Worm (Caenorhabditis elegans): ENCODE measurements around the gene ncap-1.

DNA sequence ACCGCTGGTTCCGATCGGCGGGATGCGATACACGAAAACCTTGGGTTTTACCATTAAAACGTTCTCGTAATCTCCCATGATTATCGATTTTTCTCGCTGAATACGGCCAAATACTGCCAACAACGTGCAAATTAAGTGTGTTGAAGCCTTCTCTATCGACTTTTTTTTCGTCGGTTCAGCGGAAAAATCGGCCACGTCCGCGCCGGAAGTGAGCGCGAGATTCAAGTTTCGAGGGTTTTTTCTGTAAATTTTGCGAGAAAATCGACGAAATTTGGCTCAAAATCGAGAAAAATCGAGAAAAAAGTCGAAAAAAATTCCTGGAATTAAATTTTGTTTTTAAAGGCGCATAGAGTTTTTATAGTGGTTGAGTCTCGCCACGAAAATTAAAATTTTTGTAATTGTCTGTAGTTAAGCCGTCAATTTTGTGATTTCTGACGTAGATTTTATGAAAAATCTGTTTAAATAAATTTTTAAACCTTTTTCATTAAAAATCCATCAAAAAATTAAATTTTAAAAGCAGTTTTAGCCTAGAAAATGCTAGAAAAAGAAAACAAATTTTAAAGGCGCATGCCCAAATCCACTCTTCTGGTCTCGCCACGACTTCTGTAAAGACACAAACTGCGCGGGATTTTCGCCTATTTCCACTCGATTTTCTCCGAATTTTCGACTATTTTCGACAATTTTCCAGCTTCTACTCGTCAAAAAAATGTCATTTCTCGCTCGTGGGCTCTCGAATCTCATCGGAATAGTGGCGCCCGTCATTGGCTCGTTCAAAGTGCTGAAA is at the start of gene ncap-1, which contains the start of gene Y110A2AR.1:
- TF ChIP-seq him-1 (tag; optimal IDR thresholded peaks at IDR 0.05) (no peak), dao-5 (tag; optimal IDR thresholded peaks at IDR 0.05) (no peak), W03F9.2 (tag; optimal IDR thresholded peaks at IDR 0.05) (peak; percentile 36)

Measured in whole organism, L4/young adult.